Worm (Caenorhabditis elegans): ENCODE measurements around the gene C27D6.12.

C27D6.12 gene

ce11 chrII:5171610-5172009, 6.2 kb downstream of the C27D6.12 start, which contains the start of gene C27D6.15:
C27D6.15 (plus strand) TSS chrII:5171910.
- TF ChIP-seq mes-2 (tag; optimal IDR thresholded peaks at IDR 0.05; ENCODE audit: poor library complexity, severe bottlenecking) (no peak), nhr-237 (tag; optimal IDR thresholded peaks at IDR 0.05) (no peak), sdz-12 (GFP tag; optimal IDR thresholded peaks at IDR 0.05) (no peak), zip-11 (GFP tag; IDR thresholded peaks at IDR 0.05) (no peak), attf-4 (tag; optimal IDR thresholded peaks at IDR 0.05) (no peak), lin-29 (GFP tag; IDR thresholded peaks at IDR 0.05) (no peak)

DNA sequence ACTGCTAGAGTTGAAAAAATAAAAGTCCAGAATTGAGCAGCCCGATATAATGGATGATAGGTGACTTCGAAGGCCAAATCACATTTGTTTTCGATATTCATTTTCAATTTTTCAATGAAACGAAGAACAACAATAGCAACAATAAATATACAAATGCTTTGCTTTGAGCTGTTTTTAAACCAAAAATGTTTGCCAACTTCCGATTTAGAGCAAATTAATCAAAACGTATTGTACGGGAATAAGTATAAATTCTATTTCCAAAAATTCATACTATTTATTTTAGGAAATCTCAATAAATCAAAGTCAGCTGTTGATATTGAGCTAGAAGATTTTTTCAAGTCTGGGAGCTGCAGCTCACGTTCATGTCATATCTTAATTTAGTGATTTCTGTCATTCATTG, 6.9 kb downstream of the C27D6.12 start, which contains the start of gene srb-1:
Gene srb-1 (minus strand): TSS at position 101 of the 400 bp plus-strand sequence.
- no peak for TF ChIP-seq zip-11 (GFP tag; IDR thresholded peaks at IDR 0.05)
- no peak for TF ChIP-seq madf-5 (GFP tag; IDR thresholded peaks at IDR 0.05)
- TF ChIP-seq gei-8 (GFP tag; optimal IDR thresholded peaks at IDR 0.05): no peak
- TF ChIP-seq ztf-7 (tag; optimal IDR thresholded peaks at IDR 0.05): no peak
- no peak for TF ChIP-seq spr-1 (tag; optimal IDR thresholded peaks at IDR 0.05)
- TF ChIP-seq unc-62 (GFP tag; optimal IDR thresholded peaks at IDR 0.05 in 1 of 2): peak in 1 of 2 experiments; percentile 15
- TF ChIP-seq unc-62 (tag; optimal IDR thresholded peaks at IDR 0.05): no peak

ce11 chrII:5166738-5167137, 11.1 kb downstream of the C27D6.12 start, which contains the start of gene srb-3:
srb-3 (minus strand) TSS chrII:5166838.
- TF ChIP-seq nhr-237 (tag; optimal IDR thresholded peaks at IDR 0.05) (no peak), nhr-111 (GFP tag; optimal IDR thresholded peaks at IDR 0.05) (no peak), daf-12 (tag; optimal IDR thresholded peaks at IDR 0.05) (no peak), spr-3 (GFP tag; optimal IDR thresholded peaks at IDR 0.05) (no peak), mes-2 (tag; optimal IDR thresholded peaks at IDR 0.05; ENCODE audit: poor library complexity, severe bottlenecking) (no peak), lir-3 (tag; optimal IDR thresholded peaks at IDR 0.05) (no peak), nhr-42 (GFP tag; IDR thresholded peaks at IDR 0.05) (no peak), ceh-62 (tag; optimal IDR thresholded peaks at IDR 0.05) (no peak)

DNA sequence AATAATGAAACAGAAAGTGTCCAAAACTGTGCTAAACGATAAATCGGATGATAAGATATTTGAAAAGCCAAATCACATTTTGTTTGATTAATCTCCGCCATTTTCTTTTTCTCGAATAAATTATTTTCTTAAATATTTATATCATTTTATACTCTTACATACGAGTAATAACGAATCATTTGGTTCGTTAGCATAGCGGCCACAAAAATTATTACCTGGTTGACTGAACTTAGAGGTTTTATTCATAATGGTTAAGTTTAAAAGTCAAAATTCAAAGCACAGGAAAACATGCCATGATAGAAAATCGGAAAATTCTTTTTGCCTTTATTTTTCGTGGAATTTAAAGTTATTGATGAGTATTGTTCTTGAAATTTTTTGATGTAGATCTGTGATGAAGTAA, 14.5 kb downstream of the C27D6.12 start, which contains the start of gene srb-5:
Gene srb-5 (minus strand): TSS at position 101 of the 400 bp plus-strand sequence.
- TF ChIP-seq arid-1 (GFP tag; conservative IDR thresholded peaks at IDR 0.05) (no peak), lin-1 (GFP tag; IDR thresholded peaks at IDR 0.05) (no peak), nhr-6 (tag; optimal IDR thresholded peaks at IDR 0.05) (no peak), ctbp-1 (GFP tag; IDR thresholded peaks at IDR 0.05) (no peak), dve-1 (tag; optimal IDR thresholded peaks at IDR 0.05; ENCODE audit: insufficient read depth) (no peak), unc-62 (GFP tag; optimal IDR thresholded peaks at IDR 0.05 in 1 of 2) (no peak), unc-62 (tag; optimal IDR thresholded peaks at IDR 0.05) (no peak), zfp-3 (GFP tag; conservative IDR thresholded peaks at IDR 0.05) (no peak), Y5F2A.4 (GFP tag; optimal IDR thresholded peaks at IDR 0.05) (no peak), lin-39 (tag; optimal IDR thresholded peaks at IDR 0.05) (no peak), unc-39 (tag; optimal IDR thresholded peaks at IDR 0.05) (no peak), Y48G9A.11 (GFP tag; IDR thresholded peaks at IDR 0.05) (no peak), snpc-1.2 (GFP tag; IDR thresholded peaks at IDR 0.05) (no peak), tag-97 (GFP tag; IDR thresholded peaks at IDR 0.05) (no peak), rbr-2 (tag; optimal IDR thresholded peaks at IDR 0.05) (no peak), hlh-30 (tag; optimal IDR thresholded peaks at IDR 0.05; ENCODE audit: insufficient read depth) (no peak), vab-7 (GFP tag; IDR thresholded peaks at IDR 0.05) (no peak), php-3 (GFP tag; IDR thresholded peaks at IDR 0.05) (no peak), zip-11 (GFP tag; IDR thresholded peaks at IDR 0.05) (no peak), set-16 (GFP tag; IDR thresholded peaks at IDR 0.05) (no peak), ZK337.2 (GFP tag; IDR thresholded peaks at IDR 0.05) (no peak)

All from whole organism, L4 larva.